Worm (Caenorhabditis elegans): ENCODE measurements around the gene daf-18.

Gene daf-18

DNA sequence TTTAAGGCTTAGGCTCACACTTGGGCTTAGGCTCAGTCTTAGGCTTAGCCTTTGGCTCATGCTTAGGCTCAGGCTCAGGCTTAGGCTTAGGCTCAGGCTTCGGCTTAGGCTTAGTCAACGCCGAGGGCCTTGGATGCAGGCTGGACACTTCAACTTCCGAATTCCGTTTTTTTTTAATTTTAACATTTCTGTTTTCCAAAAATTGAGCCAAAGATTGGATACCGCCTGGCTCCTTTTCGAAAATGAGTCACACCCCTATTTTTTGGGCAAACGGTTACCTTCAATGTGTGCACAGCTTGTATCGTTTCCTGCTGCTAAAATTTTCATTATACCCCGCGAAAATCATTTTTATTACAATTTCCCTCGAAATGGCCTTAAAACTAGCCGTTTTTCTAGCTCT lies 30.5 kb upstream of the daf-18 start, which contains the start of gene M04G7.1:
M04G7.1 (plus strand) TSS at position 301 of the 400 bp plus-strand sequence.
- TF ChIP-seq lsl-1 (GFP tag; optimal IDR thresholded peaks at IDR 0.05) (no peak), lin-40 (tag; optimal IDR thresholded peaks at IDR 0.05) (no peak), hlh-12 (tag; optimal IDR thresholded peaks at IDR 0.05) (no peak), unc-62 (GFP tag; optimal IDR thresholded peaks at IDR 0.05) (no peak), somi-1 (GFP tag; optimal IDR thresholded peaks at IDR 0.05) (no peak), aptf-2 (GFP tag; conservative IDR thresholded peaks at IDR 0.05) (no peak), let-607 (tag; optimal IDR thresholded peaks at IDR 0.05) (no peak), hmg-1.2 (GFP tag; IDR thresholded peaks at IDR 0.05) (no peak), nfya-1 (tag; optimal IDR thresholded peaks at IDR 0.05; ENCODE audit: borderline replicate concordance, insufficient read depth) (no peak), C17E4.6 (GFP tag; IDR thresholded peaks at IDR 0.05) (no peak), zim-3 (tag; optimal IDR thresholded peaks at IDR 0.05) (no peak), attf-5 (GFP tag; optimal IDR thresholded peaks at IDR 0.05) (no peak), atf-7 (tag; optimal IDR thresholded peaks at IDR 0.05) (no peak), ceh-27 (GFP tag; optimal IDR thresholded peaks at IDR 0.05) (no peak), Y53G8AR.9 (GFP tag; conservative IDR thresholded peaks at IDR 0.05) (no peak), F39B2.1 (GFP tag; IDR thresholded peaks at IDR 0.05) (no peak), egl-44 (GFP tag; IDR thresholded peaks at IDR 0.05) (no peak), ztf-25 (GFP tag; IDR thresholded peaks at IDR 0.05) (no peak), F52B5.7 (tag; optimal IDR thresholded peaks at IDR 0.05) (no peak), cebp-1 (GFP tag; IDR thresholded peaks at IDR 0.05) (no peak), cebp-1 (tag; optimal IDR thresholded peaks at IDR 0.05) (no peak)

DNA sequence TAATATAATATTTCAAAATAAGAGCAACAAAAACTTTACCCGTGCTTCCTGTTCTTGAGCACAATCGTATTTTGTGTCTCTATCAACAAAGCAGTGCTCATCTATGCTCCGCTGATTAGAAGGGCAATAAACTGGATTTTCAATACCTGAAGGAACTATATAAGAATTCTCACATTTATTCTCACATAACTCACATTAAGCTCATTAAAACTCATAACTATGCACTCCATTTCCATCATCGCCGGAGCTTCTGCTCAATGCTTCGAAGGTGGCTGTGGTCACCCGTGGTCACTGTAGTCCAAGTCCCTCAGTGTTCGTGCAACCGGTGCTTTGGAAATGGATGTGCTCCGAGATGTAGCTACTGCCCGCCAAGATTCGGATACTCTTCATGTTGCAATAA lies 29.8 kb upstream of the daf-18 start, which contains the start of the genes Y66H1A.8 and M04G7.5:
Y66H1A.8 (minus strand) TSS at position 101 of the 400 bp plus-strand sequence.
M04G7.5 (plus strand) TSS at position 258 of the 400 bp plus-strand sequence.
- TF ChIP-seq T26A5.8 (tag; optimal IDR thresholded peaks at IDR 0.05) (no peak), rpc-1 (optimal IDR thresholded peaks at IDR 0.05) (no peak), rpc-1 (tag; optimal IDR thresholded peaks at IDR 0.05) (no peak), nhr-27 (tag; optimal IDR thresholded peaks at IDR 0.05) (no peak), nhr-179 (tag; optimal IDR thresholded peaks at IDR 0.05) (no peak), ets-4 (GFP tag; optimal IDR thresholded peaks at IDR 0.05) (no peak), dpl-1 (GFP tag; optimal IDR thresholded peaks at IDR 0.05) (no peak), F57C9.4 (tag; optimal IDR thresholded peaks at IDR 0.05) (no peak), him-1 (tag; optimal IDR thresholded peaks at IDR 0.05) (no peak), lsy-27 (tag; optimal IDR thresholded peaks at IDR 0.05; ENCODE audit: borderline replicate concordance, insufficient read depth) (no peak), cebp-1 (GFP tag; IDR thresholded peaks at IDR 0.05) (no peak), cebp-1 (tag; optimal IDR thresholded peaks at IDR 0.05) (no peak), zfh-2 (GFP tag; conservative IDR thresholded peaks at IDR 0.05) (no peak), athp-1 (tag; optimal IDR thresholded peaks at IDR 0.05) (no peak)

DNA sequence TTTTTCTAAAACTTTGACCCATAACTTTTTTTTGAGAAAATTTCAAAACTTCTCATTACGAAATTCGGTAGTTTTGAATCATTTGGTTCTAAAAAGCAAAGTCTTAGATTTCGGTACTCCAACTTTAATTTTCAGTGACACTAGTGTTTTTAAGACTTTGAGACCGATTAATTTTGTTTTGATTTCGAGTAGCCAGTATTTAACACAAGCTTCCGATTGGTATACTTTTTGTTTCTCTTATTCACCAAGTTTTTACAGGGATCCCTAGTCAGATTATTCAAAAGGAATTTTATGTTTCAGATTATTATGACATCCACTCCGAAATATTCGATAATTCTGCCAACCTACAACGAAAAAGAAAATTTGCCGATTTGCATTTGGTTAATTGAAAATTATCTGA lies 20.4 kb upstream of the daf-18 start, which contains the start of gene dpm-1:
dpm-1 (plus strand) TSS at position 301 of the 400 bp plus-strand sequence.
- no peak for TF ChIP-seq D2030.7 (GFP tag; IDR thresholded peaks at IDR 0.05)
- no peak for TF ChIP-seq lin-35 (GFP tag; optimal IDR thresholded peaks at IDR 0.05)
- no peak for TF ChIP-seq ztf-22 (GFP tag; optimal IDR thresholded peaks at IDR 0.05)
- TF ChIP-seq lin-40 (tag; optimal IDR thresholded peaks at IDR 0.05), result no peak
- TF ChIP-seq die-1 (tag; optimal IDR thresholded peaks at IDR 0.05), result no peak
- TF ChIP-seq nfya-2 (GFP tag; IDR thresholded peaks at IDR 0.05), result no peak
- no peak for TF ChIP-seq ztf-6 (GFP tag; IDR thresholded peaks at IDR 0.05)
- no peak for TF ChIP-seq xnd-1 (tag; optimal IDR thresholded peaks at IDR 0.05)
- TF ChIP-seq athp-1 (tag; optimal IDR thresholded peaks at IDR 0.05), result no peak
- TF ChIP-seq bed-2 (GFP tag; IDR thresholded peaks at IDR 0.05), result no peak
- TF ChIP-seq madf-3 (GFP tag; IDR thresholded peaks at IDR 0.05), result no peak
- no peak for TF ChIP-seq ZK185.1 (tag; optimal IDR thresholded peaks at IDR 0.05; ENCODE audit: poor library complexity, severe bottlenecking)
- TF ChIP-seq T07F8.4 (tag; optimal IDR thresholded peaks at IDR 0.05), result no peak
- TF ChIP-seq egl-18 (GFP tag; IDR thresholded peaks at IDR 0.05), result no peak
- no peak for TF ChIP-seq F52B5.7 (tag; optimal IDR thresholded peaks at IDR 0.05)
- no peak for TF ChIP-seq sdz-38 (tag; optimal IDR thresholded peaks at IDR 0.05)
